Worm (Caenorhabditis elegans) whole organism, L4/young adult: Measurements from ENCODE around the gene shw-3.

Source experiments
- W03F9.2 ChIP-seq: fragments of 150-350 bp; optimal IDR thresholded peaks from 2 replicates; lab custom pipeline; 2014; ENCODE audit warnings: missing biosample characterization, missing genetic modification characterization
- dao-5 ChIP-seq: sonication (generic microtip); optimal IDR thresholded peaks from 2 replicates; lab custom pipeline; 2016; ENCODE audit warnings: missing genotype, missing genetic modification characterization, moderate library complexity, missing compliant biosample characterization
- him-1 ChIP-seq: sonication (generic microtip); optimal IDR thresholded peaks from 2 replicates; lab custom pipeline; 2016; ENCODE audit warnings: missing genotype, missing genetic modification reagents, missing genetic modification characterization, missing compliant biosample characterization

ce11 chrV:12952287-12952686 is 34.7 kb downstream of the shw-3 start, which contains the start of gene pqn-68:
- no peak for TF ChIP-seq W03F9.2 (tag; lab: Kevin White, UChicago)
- no peak for TF ChIP-seq him-1 (tag; lab: Kevin White, UChicago)
- no peak for TF ChIP-seq dao-5 (tag; lab: Kevin White, UChicago)
